Worm (Caenorhabditis elegans) whole organism, L4 larva: ENCODE data around the gene F40G9.9.

Experiments
- F10B5.3 ChIP-seq: sonication (generic microtip); optimal IDR thresholded peaks from 2 replicates; lab custom pipeline; 2016; ENCODE audit warnings: mild to moderate bottlenecking, missing genetic modification characterization, missing compliant biosample characterization
- Y105C5A.15 ChIP-seq: fragments of 200-800 bp; sonication (Bioruptor generic); IDR thresholded peaks from 2 replicates; pipeline ENCODE4 v1.3.6; 2022; ENCODE audit warnings: missing genetic modification characterization, missing compliant biosample characterization
- Y5F2A.4 ChIP-seq: fragments of 200-800 bp; sonication (Bioruptor generic); optimal IDR thresholded peaks from 2 replicates; lab custom pipeline; 2018; ENCODE audit warnings: mild to moderate bottlenecking, missing genetic modification characterization, missing compliant biosample characterization
- ama-1 ChIP-seq: fragments of 150-350 bp; optimal IDR thresholded peaks from 2 replicates; lab custom pipeline; 2014; ENCODE audit warnings: inconsistent platforms, mixed read lengths
- ceh-32 ChIP-seq: sonication (generic microtip); optimal IDR thresholded peaks from 2 replicates; lab custom pipeline; 2016; ENCODE audit warnings: mild to moderate bottlenecking, missing genetic modification characterization, missing compliant biosample characterization; ENCODE audit not compliant: poor library complexity
- daf-16 ChIP-seq, 3 experiments: sonication (generic microtip); optimal IDR thresholded peaks; 2 replicates each; lab custom pipeline; 2016 to 2017; ENCODE audit warnings: missing genetic modification characterization in 3 of 3, missing genetic modification reagents in 3 of 3, mild to moderate bottlenecking in 2 of 3, missing compliant biosample characterization in 2 of 3, missing biosample characterization in 1 of 3, moderate library complexity in 1 of 3
- dpl-1 ChIP-seq: fragments of 150-350 bp; optimal IDR thresholded peaks from 2 replicates; lab custom pipeline; 2014; ENCODE audit warnings: missing biosample characterization, missing genetic modification reagents, missing genetic modification characterization
- duxl-1 ChIP-seq: sonication (generic microtip); optimal IDR thresholded peaks from 2 replicates; lab custom pipeline; 2016; ENCODE audit warnings: mild to moderate bottlenecking, missing genetic modification characterization, moderate library complexity, missing compliant biosample characterization; ENCODE audit not compliant: poor library complexity
- dve-1 ChIP-seq: sonication (generic microtip); optimal IDR thresholded peaks from 2 replicates; lab custom pipeline; 2017; ENCODE audit warnings: antibody characterized with exemption, mild to moderate bottlenecking, missing genetic modification characterization, missing compliant biosample characterization; ENCODE audit not compliant: insufficient read depth
- egl-43 ChIP-seq: fragments of 200-800 bp; sonication (Bioruptor generic); IDR thresholded peaks from 2 replicates; pipeline ENCODE4 v1.3.6; 2022; ENCODE audit warnings: missing genetic modification reagents, missing genetic modification characterization, missing compliant biosample characterization
- gei-8 ChIP-seq: fragments of 200-800 bp; sonication (Bioruptor generic); optimal IDR thresholded peaks from 2 replicates; lab custom pipeline; 2018; ENCODE audit warnings: mild to moderate bottlenecking, missing genetic modification characterization, missing compliant biosample characterization
- hlh-11 ChIP-seq: fragments of 200-800 bp; sonication (Bioruptor generic); optimal IDR thresholded peaks from 2 replicates; lab custom pipeline; 2018; ENCODE audit warnings: mild to moderate bottlenecking, missing genetic modification characterization, missing compliant biosample characterization
- lin-1 ChIP-seq: fragments of 200-800 bp; sonication (Bioruptor generic); IDR thresholded peaks from 2 replicates; pipeline ENCODE4 v1.3.6; 2022; ENCODE audit warnings: missing genetic modification reagents, missing genetic modification characterization, missing compliant biosample characterization
- lin-13 ChIP-seq: fragments of 150-350 bp; optimal IDR thresholded peaks from 2 replicates; lab custom pipeline; 2014; ENCODE audit warnings: missing biosample characterization, missing genetic modification reagents, missing genetic modification characterization
- mes-2 ChIP-seq: sonication (generic microtip); optimal IDR thresholded peaks from 2 replicates; lab custom pipeline; 2016; ENCODE audit warnings: missing genotype, mild to moderate bottlenecking, missing genetic modification characterization, missing compliant biosample characterization; ENCODE audit not compliant: poor library complexity, severe bottlenecking
- nhr-111 ChIP-seq: fragments of 200-800 bp; sonication (Bioruptor generic); optimal IDR thresholded peaks from 2 replicates; lab custom pipeline; 2018; ENCODE audit warnings: mild to moderate bottlenecking, missing genetic modification characterization, missing compliant biosample characterization
- nhr-237 ChIP-seq: sonication (generic microtip); optimal IDR thresholded peaks from 2 replicates; lab custom pipeline; 2017; ENCODE audit warnings: missing biosample characterization, missing genetic modification characterization
- php-3 ChIP-seq: fragments of 200-800 bp; sonication (Bioruptor generic); IDR thresholded peaks from 2 replicates; pipeline ENCODE4 v1.3.6; 2022; ENCODE audit warnings: missing genetic modification reagents, missing genetic modification characterization, missing compliant biosample characterization
- pqm-1 ChIP-seq: sonication (generic microtip); optimal IDR thresholded peaks from 2 replicates; lab custom pipeline; 2017; ENCODE audit warnings: missing biosample characterization, missing genetic modification characterization
- saeg-2 ChIP-seq: fragments of 200-800 bp; sonication (Bioruptor generic); IDR thresholded peaks from 2 replicates; pipeline ENCODE4 v1.3.6; 2022; ENCODE audit warnings: missing genetic modification reagents, missing genetic modification characterization, missing compliant biosample characterization
- set-16 ChIP-seq: fragments of 200-800 bp; sonication (Bioruptor generic); IDR thresholded peaks from 2 replicates; pipeline ENCODE4 v1.3.6; 2022; ENCODE audit warnings: missing genetic modification reagents, missing genetic modification characterization, missing compliant biosample characterization
- skn-1 ChIP-seq: fragments of 150-350 bp; optimal IDR thresholded peaks from 2 replicates; lab custom pipeline; 2014; ENCODE audit warnings: missing biosample characterization, missing genetic modification characterization
- snpc-1.2 ChIP-seq: fragments of 200-800 bp; sonication (Bioruptor generic); IDR thresholded peaks from 2 replicates; pipeline ENCODE4 v1.3.6; 2022; ENCODE audit warnings: missing genetic modification reagents, missing genetic modification characterization, missing compliant biosample characterization
- zag-1 ChIP-seq: fragments of 150-350 bp; optimal IDR thresholded peaks from 2 replicates; lab custom pipeline; 2014; ENCODE audit warnings: missing biosample characterization, missing genetic modification characterization

The F40G9.9 gene

ce11 chrIII:131627-132026, 39.9 kb downstream of the F40G9.9 start (continued):
- TF ChIP-seq saeg-2 (GFP tag; lab: Robert Waterston, UW) (no peak), lin-1 (no peak), nhr-237 (tag; lab: Kevin White, UChicago) (no peak), snpc-1.2 (GFP tag; lab: Robert Waterston, UW) (no peak), Y5F2A.4 (GFP tag; lab: Kevin White, UChicago) (no peak), dve-1 (tag; lab: Kevin White, UChicago) (peak; percentile 81)

ce11 chrIII:130650-131049, 40.9 kb downstream of the F40G9.9 start, which contains the start of the genes nhr-280 and C29F9.2:
TSS of gene nhr-280 (minus strand) at chrIII:130750.
TSS of gene C29F9.2 (plus strand) at chrIII:130947.
- TF ChIP-seq dve-1 (tag; lab: Kevin White, UChicago) (peak; percentile 40), lin-13 (GFP tag; lab: Kevin White, UChicago) (no peak), php-3 (GFP tag; lab: Robert Waterston, UW) (no peak), saeg-2 (GFP tag; lab: Robert Waterston, UW) (no peak), dpl-1 (GFP tag; lab: Kevin White, UChicago) (no peak), pqm-1 (tag; lab: Kevin White, UChicago) (peak; percentile 10), hlh-11 (tag; lab: Kevin White, UChicago) (peak; percentile 13), daf-16 (GFP tag; optimal IDR thresholded peaks at IDR 0.05; lab: Kevin White, UChicago) (no peak), daf-16 (tag; optimal IDR thresholded peaks at IDR 0.05; lab: Kevin White, UChicago) (peak; percentile 78), ceh-32 (tag; lab: Kevin White, UChicago) (no peak), gei-8 (no peak)

DNA sequence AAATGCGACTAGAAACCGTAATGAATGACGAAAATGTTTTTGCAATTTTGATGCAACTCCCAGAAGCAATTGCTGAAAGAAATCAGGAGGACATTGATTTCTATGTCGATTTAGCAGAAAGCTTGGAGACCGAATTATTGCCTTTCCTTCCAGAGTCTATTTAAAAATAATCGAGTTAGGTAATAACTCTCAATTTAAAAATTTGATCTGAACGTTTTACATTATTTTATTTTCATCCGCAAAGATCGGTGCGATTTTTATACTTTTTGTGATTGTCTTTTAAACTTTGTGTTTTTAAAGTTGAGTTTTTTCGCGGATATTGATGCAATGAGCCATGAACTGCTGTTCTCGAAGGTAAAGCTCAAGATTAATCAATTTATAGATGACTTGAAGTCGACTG, 47.0 kb downstream of the F40G9.9 start, which contains the start of gene pals-23:
Gene pals-23 (plus strand): TSS at position 301 of the 400 bp plus-strand sequence.
- TF ChIP-seq mes-2 (tag; lab: Kevin White, UChicago) (no peak), F10B5.3 (tag; lab: Kevin White, UChicago) (no peak), duxl-1 (tag; lab: Kevin White, UChicago) (no peak), zag-1 (tag; lab: Kevin White, UChicago) (no peak), skn-1 (tag; lab: Kevin White, UChicago) (no peak), Y105C5A.15 (no peak), ama-1 (lab: Kevin White, UChicago) (no peak), nhr-111 (GFP tag; lab: Kevin White, UChicago) (no peak)

DNA sequence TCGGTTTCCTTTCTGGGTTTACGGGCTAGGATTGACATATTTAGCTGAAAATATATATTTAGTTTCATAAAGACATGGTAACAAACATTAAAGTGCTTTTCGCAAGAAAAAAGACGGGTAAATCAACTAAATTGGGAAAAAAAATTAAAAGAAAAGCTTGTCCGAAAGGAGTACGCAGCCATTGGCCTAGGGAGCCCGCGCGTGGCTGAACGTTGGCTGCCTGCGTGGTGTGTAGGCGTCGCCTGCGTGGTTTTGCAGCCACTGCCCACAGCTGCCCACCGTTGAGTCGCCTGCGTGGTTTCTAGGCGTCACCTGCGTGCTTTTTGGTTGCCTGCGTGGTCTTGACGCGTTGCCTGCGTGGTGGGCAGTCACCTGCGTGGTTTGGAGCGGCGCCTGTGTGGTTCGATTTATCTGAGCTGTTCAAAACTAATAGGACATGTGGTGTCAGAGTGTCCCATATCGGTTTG, 49.5 kb downstream of the F40G9.9 start, which contains the start of gene C29F9.12:
Gene C29F9.12 (minus strand): TSS at position 51 of the 467 bp plus-strand sequence.
- peak; percentile 82 for TF ChIP-seq set-16 (GFP tag; lab: Robert Waterston, UW)
- 0 out of 2 replicates have a peak, but pooled peaks have one; percentile 23 for TF ChIP-seq egl-43 (GFP tag; lab: Robert Waterston, UW)
